Worm (Caenorhabditis elegans): ENCODE results near the gene twk-8.

Gene twk-8

ce11 chrIV:9107464-9107863 is 25.3 kb downstream of the twk-8 start (continued):
- TF ChIP-seq elt-3 (tag; optimal IDR thresholded peaks at IDR 0.05) (no peak), elt-1 (tag; optimal IDR thresholded peaks at IDR 0.05; ENCODE audit: borderline replicate concordance, insufficient read depth) (no peak), ham-2 (GFP tag; optimal IDR thresholded peaks at IDR 0.05) (peak; percentile 80)

ce11 chrIV:9108631-9109030 is 26.5 kb downstream of the twk-8 start, which contains the start of gene aly-1:
aly-1 (plus strand) TSS chrIV:9108931.
- TF ChIP-seq flh-1 (GFP tag; optimal IDR thresholded peaks at IDR 0.05) (no peak), lin-32 (GFP tag; optimal IDR thresholded peaks at IDR 0.05) (no peak), mls-2 (tag; optimal IDR thresholded peaks at IDR 0.05) (no peak), ceh-83 (GFP tag; optimal IDR thresholded peaks at IDR 0.05) (no peak), ham-2 (GFP tag; optimal IDR thresholded peaks at IDR 0.05) (no peak), mep-1 (tag; optimal IDR thresholded peaks at IDR 0.05) (no peak), zip-8 (tag; optimal IDR thresholded peaks at IDR 0.05) (no peak), ceh-39 (tag; optimal IDR thresholded peaks at IDR 0.05) (no peak)

ce11 chrIV:9112019-9112418 is 29.9 kb downstream of the twk-8 start:
- TF ChIP-seq ham-2 (GFP tag; optimal IDR thresholded peaks at IDR 0.05) (no peak), blmp-1 (tag; optimal IDR thresholded peaks at IDR 0.05) (peak; percentile 39)

- TF ChIP-seq hlh-1 (tag; optimal IDR thresholded peaks at IDR 0.05) (no peak), snpc-4 (tag; optimal IDR thresholded peaks at IDR 0.05) (no peak), ztf-11 (tag; optimal IDR thresholded peaks at IDR 0.05) (no peak), ces-1 (GFP tag; optimal IDR thresholded peaks at IDR 0.05) (no peak), flh-1 (GFP tag; optimal IDR thresholded peaks at IDR 0.05) (no peak), nhr-237 (tag; optimal IDR thresholded peaks at IDR 0.05) (no peak)
These were observed 31.9 kb downstream of the twk-8 start for ce11 chrIV:9114078-9114477.

ce11 chrIV:9116452-9116851 is 34.3 kb downstream of the twk-8 start:
- TF ChIP-seq mep-1 (tag; optimal IDR thresholded peaks at IDR 0.05) (no peak), ceh-39 (tag; optimal IDR thresholded peaks at IDR 0.05) (no peak), nhr-237 (tag; optimal IDR thresholded peaks at IDR 0.05) (no peak), lin-13 (tag; optimal IDR thresholded peaks at IDR 0.05) (no peak), sem-2 (GFP tag; optimal IDR thresholded peaks at IDR 0.05) (no peak), nhr-76 (tag; optimal IDR thresholded peaks at IDR 0.05) (no peak), unc-39 (tag; optimal IDR thresholded peaks at IDR 0.05) (no peak), mab-5 (tag; optimal IDR thresholded peaks at IDR 0.05) (no peak), mls-2 (tag; optimal IDR thresholded peaks at IDR 0.05) (no peak), M03D4.4 (tag; optimal IDR thresholded peaks at IDR 0.05) (no peak), lin-32 (GFP tag; optimal IDR thresholded peaks at IDR 0.05) (no peak), ceh-83 (GFP tag; optimal IDR thresholded peaks at IDR 0.05) (no peak), elt-1 (tag; optimal IDR thresholded peaks at IDR 0.05; ENCODE audit: borderline replicate concordance, insufficient read depth) (no peak), drap-1 (GFP tag; optimal IDR thresholded peaks at IDR 0.05) (no peak), bed-3 (GFP tag; optimal IDR thresholded peaks at IDR 0.05) (no peak)

- TF ChIP-seq ceh-83 (GFP tag; optimal IDR thresholded peaks at IDR 0.05) = no peak
These were observed 35.5 kb downstream of the twk-8 start for ce11 chrIV:9117700-9118099.

ce11 chrIV:9118348-9118747 is 36.2 kb downstream of the twk-8 start:
- TF ChIP-seq lsy-2 (tag; optimal IDR thresholded peaks at IDR 0.05) = no peak
- no peak for TF ChIP-seq ceh-83 (GFP tag; optimal IDR thresholded peaks at IDR 0.05)
- no peak for TF ChIP-seq zip-8 (tag; optimal IDR thresholded peaks at IDR 0.05)
- no peak for TF ChIP-seq lin-32 (GFP tag; optimal IDR thresholded peaks at IDR 0.05)
- no peak for TF ChIP-seq nhr-12 (tag; optimal IDR thresholded peaks at IDR 0.05)
- no peak for TF ChIP-seq nhr-76 (tag; optimal IDR thresholded peaks at IDR 0.05)
- TF ChIP-seq drap-1 (GFP tag; optimal IDR thresholded peaks at IDR 0.05) = no peak
- TF ChIP-seq bed-3 (GFP tag; optimal IDR thresholded peaks at IDR 0.05) = no peak
- TF ChIP-seq ham-2 (GFP tag; optimal IDR thresholded peaks at IDR 0.05) = no peak
- no peak for TF ChIP-seq unc-39 (tag; optimal IDR thresholded peaks at IDR 0.05)
- TF ChIP-seq mab-5 (tag; optimal IDR thresholded peaks at IDR 0.05) = no peak
- no peak for TF ChIP-seq blmp-1 (tag; optimal IDR thresholded peaks at IDR 0.05)
- no peak for TF ChIP-seq nhr-2 (tag; optimal IDR thresholded peaks at IDR 0.05)
- no peak for TF ChIP-seq tbx-8 (GFP tag; optimal IDR thresholded peaks at IDR 0.05)
- TF ChIP-seq pha-4 (tag; optimal IDR thresholded peaks at IDR 0.05) = no peak
- no peak for TF ChIP-seq cnd-1 (tag; optimal IDR thresholded peaks at IDR 0.05)
- no peak for TF ChIP-seq snpc-4 (tag; optimal IDR thresholded peaks at IDR 0.05)
